Fruit fly (Drosophila melanogaster) S2 (cell line): Measurements from ENCODE around the gene Srp9.

Experiments used
- CG8478 ChIP-seq: fragments of >200 bp; optimal IDR thresholded peaks from 2 replicates; lab custom pipeline; 2018
- CTCF ChIP-seq, 2 experiments: fragments of >200 bp; optimal IDR thresholded peaks; 2 replicates each; lab custom pipeline; 2018

DNA sequence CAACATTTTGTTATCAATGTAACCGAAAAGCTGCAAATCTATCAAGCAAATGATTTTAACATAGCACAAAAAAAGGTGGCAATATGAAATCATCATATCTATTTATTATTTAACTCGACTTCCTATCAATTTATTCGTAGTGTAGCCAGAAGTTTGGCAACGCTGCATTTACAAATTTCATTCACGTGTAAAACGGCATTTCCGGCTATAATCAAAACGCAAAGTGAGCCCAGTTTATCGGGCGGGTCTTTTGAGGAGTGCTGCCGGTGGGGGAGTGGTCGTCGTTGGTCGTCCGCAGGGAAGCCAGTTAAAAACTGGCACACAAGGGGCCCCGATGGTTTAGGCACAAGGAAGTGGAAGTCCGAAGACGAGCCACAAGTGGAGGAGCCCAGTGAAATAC, 45.8 kb downstream of the Srp9 start:
- TF ChIP-seq CTCF (optimal IDR thresholded peaks at IDR 0.05; lab: Kevin White, UChicago) (no peak), CG8478 (lab: Kevin White, UChicago) (no peak)
